Worm (Caenorhabditis elegans) whole organism, L4 larva: Measurements from ENCODE around the gene F38B6.8.

Source experiments
- daf-8 ChIP-seq: fragments of 200-800 bp; sonication (Bioruptor generic); IDR thresholded peaks from 2 replicates; pipeline ENCODE4 v1.3.6; 2022; ENCODE audit warnings: missing genetic modification characterization, missing compliant biosample characterization
- lin-13 ChIP-seq: fragments of 150-350 bp; optimal IDR thresholded peaks from 2 replicates; lab custom pipeline; 2014; ENCODE audit warnings: missing biosample characterization, missing genetic modification reagents, missing genetic modification characterization
- nhr-77 ChIP-seq: fragments of 150-350 bp; optimal IDR thresholded peaks from 2 replicates; lab custom pipeline; 2014; ENCODE audit warnings: missing biosample characterization, missing genetic modification characterization
- ztf-11 ChIP-seq: fragments of 150-350 bp; optimal IDR thresholded peaks from 2 replicates; lab custom pipeline; 2014; ENCODE audit warnings: missing biosample characterization, missing genetic modification characterization

- TF ChIP-seq daf-8 (GFP tag; lab: Robert Waterston, UW) (no peak), lin-13 (GFP tag; lab: Kevin White, UChicago) (no peak), ztf-11 (tag; lab: Kevin White, UChicago) (no peak), nhr-77 (no peak)
These were observed 26.7 kb upstream of the F38B6.8 start, which contains the start of gene acr-3 for ce11 chrX:6709238-6709637.
